Worm (Caenorhabditis elegans) whole organism, young adult: ENCODE results near the gene hira-1.

Experiments
- B0019.2 ChIP-seq: fragments of 200-800 bp; sonication (Bioruptor generic); conservative IDR thresholded peaks from 2 replicates; pipeline ENCODE4 v1.3.6; 2022; ENCODE audit warnings: missing genetic modification reagents, missing genetic modification characterization, missing compliant biosample characterization
- B0261.1 ChIP-seq: sonication (generic microtip); optimal IDR thresholded peaks from 2 replicates; lab custom pipeline; 2016; ENCODE audit warnings: mild to moderate bottlenecking, missing genetic modification characterization, moderate library complexity, missing compliant biosample characterization
- C06A6.2 ChIP-seq: fragments of 200-800 bp; sonication (Bioruptor generic); conservative IDR thresholded peaks from 2 replicates; pipeline ENCODE4 v1.3.6; 2022; ENCODE audit warnings: missing genetic modification characterization, missing compliant biosample characterization
- F39B2.1 ChIP-seq: fragments of 200-800 bp; sonication (Bioruptor generic); IDR thresholded peaks from 2 replicates; pipeline ENCODE4 v1.3.6; 2022; ENCODE audit warnings: missing genetic modification reagents, missing genetic modification characterization, missing compliant biosample characterization
- F49E8.2 ChIP-seq: sonication (generic microtip); optimal IDR thresholded peaks from 3 replicates; lab custom pipeline; 2017; ENCODE audit warnings: missing genetic modification characterization, mild to moderate bottlenecking, missing compliant biosample characterization, antibody characterized with exemption, moderate library complexity; ENCODE audit not compliant: insufficient read depth
- F57A8.1 ChIP-seq: fragments of 200-800 bp; sonication (Bioruptor generic); optimal IDR thresholded peaks from 2 replicates; lab custom pipeline; 2018; ENCODE audit warnings: mild to moderate bottlenecking, missing genetic modification characterization, moderate library complexity, missing compliant biosample characterization
- F57C9.4 ChIP-seq: sonication (generic microtip); optimal IDR thresholded peaks from 2 replicates; lab custom pipeline; 2017; ENCODE audit warnings: mild to moderate bottlenecking, missing genetic modification characterization, missing compliant biosample characterization
- K11D2.4 ChIP-seq: fragments of 200-800 bp; sonication (Bioruptor generic); IDR thresholded peaks from 2 replicates; pipeline ENCODE4 v1.3.6; 2022; ENCODE audit warnings: missing genetic modification reagents, missing genetic modification characterization, missing compliant biosample characterization
- T07F8.4 ChIP-seq: sonication (generic microtip); optimal IDR thresholded peaks from 2 replicates; lab custom pipeline; 2016; ENCODE audit warnings: mild to moderate bottlenecking, missing genetic modification characterization, moderate library complexity, missing compliant biosample characterization
- Y53G8AR.9 ChIP-seq: fragments of 200-800 bp; sonication (Bioruptor generic); conservative IDR thresholded peaks from 2 replicates; pipeline ENCODE4 v1.3.6; 2022; ENCODE audit warnings: missing genetic modification reagents, missing genetic modification characterization, missing compliant biosample characterization
- Y56A3A.18 ChIP-seq: fragments of 200-800 bp; sonication (Bioruptor generic); IDR thresholded peaks from 2 replicates; pipeline ENCODE4 v1.3.6; 2022; ENCODE audit warnings: missing genetic modification reagents, missing genetic modification characterization, missing compliant biosample characterization
- Y79H2A.3 ChIP-seq: fragments of 200-800 bp; sonication (Bioruptor generic); conservative IDR thresholded peaks from 2 replicates; pipeline ENCODE4 v1.3.6; 2022; ENCODE audit warnings: missing genetic modification reagents, missing genetic modification characterization, missing compliant biosample characterization
- ama-1 ChIP-seq, 3 experiments: fragments of 150-350 bp in 1 of 3; sonication (generic microtip) in 2 of 3; optimal IDR thresholded peaks; 2 replicates each; lab custom pipeline; 2014 to 2018; ENCODE audit warnings: missing biosample characterization in 2 of 3, missing genetic modification characterization in 2 of 3, missing genetic modification reagents in 2 of 3
- attf-5 ChIP-seq: fragments of 200-800 bp; sonication (Bioruptor generic); optimal IDR thresholded peaks from 2 replicates; lab custom pipeline; 2018; ENCODE audit warnings: mild to moderate bottlenecking, missing genetic modification characterization, missing compliant biosample characterization
- cebp-1 ChIP-seq, 2 experiments: fragments of 200-800 bp in 1 of 2; sonication (Bioruptor generic) in 1 of 2; sonication (generic microtip) in 1 of 2; IDR thresholded peaks in 1 of 2; optimal IDR thresholded peaks in 1 of 2; 2 replicates each; pipeline versions ENCODE4 v1.3.6 to Lab custom; 2017 to 2022; ENCODE audit warnings: missing compliant biosample characterization in 2 of 2, missing genetic modification characterization in 2 of 2, mild to moderate bottlenecking in 1 of 2, missing genetic modification reagents in 1 of 2, moderate library complexity in 1 of 2
- cebp-2 ChIP-seq: fragments of 200-800 bp; sonication (Bioruptor generic); IDR thresholded peaks from 2 replicates; pipeline ENCODE4 v1.3.6; 2022; ENCODE audit warnings: missing genetic modification characterization, missing compliant biosample characterization
- dpl-1 ChIP-seq: fragments of 150-350 bp; optimal IDR thresholded peaks from 2 replicates; lab custom pipeline; 2014; ENCODE audit warnings: missing biosample characterization, missing genetic modification reagents, missing genetic modification characterization
- efl-1 ChIP-seq: fragments of 150-350 bp; optimal IDR thresholded peaks from 2 replicates; lab custom pipeline; 2014; ENCODE audit warnings: missing biosample characterization, missing genetic modification reagents, missing genetic modification characterization
- egrh-3 ChIP-seq: fragments of 200-800 bp; sonication (Bioruptor generic); IDR thresholded peaks from 2 replicates; pipeline ENCODE4 v1.3.6; 2022; ENCODE audit warnings: missing genetic modification reagents, missing genetic modification characterization, missing compliant biosample characterization
- him-1 ChIP-seq: sonication (generic microtip); optimal IDR thresholded peaks from 2 replicates; lab custom pipeline; 2016; ENCODE audit warnings: missing genotype, missing genetic modification reagents, missing genetic modification characterization, missing compliant biosample characterization
- hmg-20 ChIP-seq: fragments of 200-800 bp; sonication (Bioruptor generic); IDR thresholded peaks from 2 replicates; pipeline ENCODE4 v1.3.6; 2022; ENCODE audit warnings: missing genetic modification reagents, missing genetic modification characterization, missing compliant biosample characterization
- lir-1 ChIP-seq: fragments of 200-800 bp; sonication (Bioruptor generic); conservative IDR thresholded peaks from 2 replicates; pipeline ENCODE4 v1.3.6; 2022; ENCODE audit warnings: missing genetic modification reagents, missing genetic modification characterization, missing compliant biosample characterization
- lsl-1 ChIP-seq: fragments of 200-800 bp; sonication (Bioruptor generic); optimal IDR thresholded peaks from 2 replicates; lab custom pipeline; 2018; ENCODE audit warnings: mild to moderate bottlenecking, missing genetic modification characterization, moderate library complexity, missing compliant biosample characterization
- lsy-27 ChIP-seq: sonication (generic microtip); optimal IDR thresholded peaks from 2 replicates; lab custom pipeline; 2017; ENCODE audit warnings: missing genetic modification characterization, mild to moderate bottlenecking, missing compliant biosample characterization, antibody characterized with exemption, missing genotype, borderline replicate concordance; ENCODE audit not compliant: insufficient read depth
- madf-10 ChIP-seq: sonication (generic microtip); optimal IDR thresholded peaks from 2 replicates; lab custom pipeline; 2016; ENCODE audit warnings: mild to moderate bottlenecking, missing genetic modification characterization, missing compliant biosample characterization
- madf-3 ChIP-seq: fragments of 200-800 bp; sonication (Bioruptor generic); IDR thresholded peaks from 2 replicates; pipeline ENCODE4 v1.3.6; 2022; ENCODE audit warnings: missing genetic modification reagents, missing genetic modification characterization, missing compliant biosample characterization
- pbrm-1 ChIP-seq: fragments of 200-800 bp; sonication (Bioruptor generic); IDR thresholded peaks from 2 replicates; pipeline ENCODE4 v1.3.6; 2022; ENCODE audit warnings: missing genetic modification reagents, missing genetic modification characterization, missing compliant biosample characterization
- rcor-1 ChIP-seq: fragments of 200-800 bp; sonication (Bioruptor generic); IDR thresholded peaks from 2 replicates; pipeline ENCODE4 v1.3.6; 2022; ENCODE audit warnings: missing genetic modification reagents, missing genetic modification characterization, missing compliant biosample characterization
- rec-8 ChIP-seq, 2 experiments: sonication (generic microtip); optimal IDR thresholded peaks; 2 replicates each; lab custom pipeline; 2016; ENCODE audit warnings: mild to moderate bottlenecking in 2 of 2, missing genetic modification characterization in 2 of 2, missing genetic modification reagents in 2 of 2, missing genotype in 2 of 2, missing biosample characterization in 1 of 2, missing compliant biosample characterization in 1 of 2, moderate library complexity in 1 of 2
- repo-1 ChIP-seq: sonication (generic microtip); optimal IDR thresholded peaks from 2 replicates; lab custom pipeline; 2017; ENCODE audit warnings: mild to moderate bottlenecking, missing genetic modification characterization, missing compliant biosample characterization
- snpc-4 ChIP-seq, 5 experiments: fragments of 150-350 bp in 1 of 5; sonication (generic microtip) in 4 of 5; optimal IDR thresholded peaks; 2 replicates each; lab custom pipeline; 2014 to 2018; ENCODE audit warnings: missing genetic modification characterization in 5 of 5, missing biosample characterization in 3 of 5, antibody characterized with exemption in 2 of 5, mild to moderate bottlenecking in 2 of 5, missing compliant biosample characterization in 2 of 5, missing genotype in 2 of 5, moderate library complexity in 2 of 5, missing genetic modification reagents in 1 of 5
- sptf-2 ChIP-seq: fragments of 200-800 bp; sonication (Bioruptor generic); optimal IDR thresholded peaks from 2 replicates; lab custom pipeline; 2018; ENCODE audit warnings: mild to moderate bottlenecking, missing genetic modification characterization, missing compliant biosample characterization
- unc-130 ChIP-seq: sonication (generic microtip); optimal IDR thresholded peaks from 2 replicates; lab custom pipeline; 2016; ENCODE audit warnings: missing genetic modification reagents, missing genetic modification characterization, missing compliant biosample characterization
- unc-62 ChIP-seq: fragments of 150-350 bp; optimal IDR thresholded peaks from 2 replicates; lab custom pipeline; 2014; ENCODE audit warnings: missing biosample characterization, missing genetic modification reagents, missing genetic modification characterization

The hira-1 gene

DNA sequence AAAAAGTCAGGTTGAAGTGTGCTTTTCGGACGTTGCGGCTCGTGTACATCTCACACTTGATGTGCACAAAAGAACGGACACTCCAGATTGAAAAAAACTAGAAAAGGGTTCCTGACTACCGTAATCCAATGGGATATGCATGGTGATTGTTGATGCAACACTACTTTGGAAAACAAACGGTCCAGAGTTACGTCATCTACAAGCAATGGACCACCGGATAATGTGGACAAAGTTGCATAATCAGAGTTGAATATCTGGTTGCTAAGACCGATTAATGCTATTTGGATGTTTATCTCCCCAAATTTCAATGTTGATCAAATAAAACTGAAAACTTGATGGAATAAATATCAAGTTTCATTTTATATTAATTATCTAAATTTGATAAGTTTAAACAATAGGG lies 40.9 kb upstream of the hira-1 start:
- TF ChIP-seq efl-1 (GFP tag; lab: Kevin White, UChicago) (no peak), lsy-27 (no peak), repo-1 (tag; lab: Kevin White, UChicago) (no peak), cebp-2 (GFP tag; lab: Robert Waterston, UW) (no peak), madf-10 (tag; lab: Kevin White, UChicago) (no peak), rcor-1 (no peak), T07F8.4 (no peak)

DNA sequence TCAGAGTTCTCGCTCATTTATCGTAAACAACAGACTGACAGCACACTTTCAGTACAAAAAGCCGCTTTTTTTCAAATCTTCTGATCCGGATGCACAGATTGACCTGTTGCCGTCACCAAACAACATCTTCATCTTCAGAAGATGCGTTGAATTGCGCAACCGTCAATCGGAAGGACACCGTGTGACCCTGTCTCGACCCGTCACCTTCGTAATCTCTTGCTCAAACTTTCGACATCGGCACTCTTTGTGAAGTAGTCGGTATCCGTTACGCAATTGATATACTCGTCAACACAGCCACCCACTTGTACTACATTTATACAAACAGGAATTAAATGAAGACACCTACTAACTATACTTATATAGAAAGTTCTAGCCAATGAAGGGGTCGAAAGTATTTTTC lies 39.9 kb upstream of the hira-1 start:
- TF ChIP-seq unc-62 (peak; percentile 4), F39B2.1 (GFP tag; lab: Robert Waterston, UW) (no peak), K11D2.4 (GFP tag; lab: Robert Waterston, UW) (no peak)

DNA sequence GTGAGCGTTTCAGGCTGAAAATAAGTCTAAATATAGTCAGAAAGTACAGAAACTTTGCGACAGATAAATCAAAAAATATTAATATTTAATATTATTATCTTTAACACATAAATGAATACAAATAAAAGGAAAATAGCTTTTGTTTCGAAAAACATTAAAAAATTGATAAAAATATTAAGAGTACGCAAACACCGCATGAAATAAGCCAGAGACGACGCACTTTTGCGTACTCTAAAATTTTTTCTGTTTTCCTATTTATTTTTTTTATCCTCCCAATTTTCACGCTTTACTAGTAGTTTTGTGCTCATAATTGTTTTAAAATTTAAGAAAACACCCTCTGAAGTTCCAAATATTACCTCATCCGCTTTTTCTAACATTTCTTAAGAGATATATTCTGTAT lies 37.8 kb upstream of the hira-1 start, which contains the start of the genes rbm-42 and grwd-1:
Gene rbm-42, minus strand, starts transcription at position 93 of the 400 bp plus-strand sequence.
Gene grwd-1, plus strand, starts transcription at position 328 of the 400 bp plus-strand sequence.
- TF ChIP-seq attf-5 (peak; percentile 42), snpc-4 (GFP tag; optimal IDR thresholded peaks at IDR 0.05; lab: Kevin White, UChicago) (peak; percentile 58), snpc-4 (tag; optimal IDR thresholded peaks at IDR 0.05; lab: Kevin White, UChicago) (no peak), B0019.2 (no peak), pbrm-1 (GFP tag; lab: Robert Waterston, UW) (no peak)

DNA sequence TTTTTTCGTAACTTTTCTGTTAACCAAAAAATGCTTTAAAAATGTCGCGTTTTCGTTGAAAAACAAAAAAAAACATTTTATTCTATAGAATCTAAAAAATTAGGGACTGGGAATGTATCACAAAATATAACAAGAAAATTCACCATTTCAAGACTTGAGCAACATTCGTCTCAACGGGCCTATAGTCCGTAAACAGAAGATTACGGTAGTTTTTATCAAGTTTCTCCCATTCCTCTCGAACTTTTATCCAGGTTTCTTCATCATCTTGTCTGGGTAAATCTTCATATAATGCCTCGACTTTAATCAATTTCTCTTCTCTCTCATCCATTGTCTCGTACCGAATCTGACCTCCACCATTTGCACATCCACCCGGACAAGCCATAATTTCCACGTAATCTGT lies 35.5 kb upstream of the hira-1 start:
- peak; percentile 54; the same call in 1 of the 2 replicates for TF ChIP-seq Y53G8AR.9 (GFP tag; lab: Robert Waterston, UW)
- TF ChIP-seq F49E8.2 (tag; lab: Kevin White, UChicago), result peak; percentile 57
- no peak for TF ChIP-seq him-1 (tag; lab: Kevin White, UChicago)
- TF ChIP-seq Y79H2A.3 (GFP tag; lab: Robert Waterston, UW), result 0 out of 2 replicates have a peak, but pooled peaks have one; percentile 31
- 0 out of 2 replicates have a peak, but pooled peaks have one; percentile 41 for TF ChIP-seq Y56A3A.18 (GFP tag; lab: Robert Waterston, UW)
- peak; percentile 2 for TF ChIP-seq lsl-1 (GFP tag; lab: Kevin White, UChicago)
- no peak for TF ChIP-seq egrh-3 (GFP tag; lab: Robert Waterston, UW)
- no peak for TF ChIP-seq unc-130 (GFP tag; lab: Kevin White, UChicago)
- TF ChIP-seq, all 124 proteins: peak for 5

DNA sequence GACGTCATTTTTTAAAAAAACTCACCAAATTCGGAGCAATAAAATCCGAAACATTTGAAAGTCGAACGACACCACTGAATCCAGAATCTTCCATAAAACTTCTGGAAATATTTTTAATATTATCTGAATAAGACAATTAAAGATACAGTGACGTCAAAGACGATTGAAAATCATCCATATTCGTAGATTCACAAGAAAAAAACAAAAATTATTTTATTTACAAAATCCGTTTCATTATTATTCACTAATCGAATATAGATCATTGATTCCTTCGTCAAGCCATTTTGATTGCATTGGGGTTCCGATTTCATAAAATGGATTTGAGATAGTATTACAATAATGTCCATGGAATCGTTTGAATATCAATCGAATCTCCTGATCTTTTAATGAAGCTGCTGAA lies 32.2 kb upstream of the hira-1 start, which contains the start of gene oxy-4:
Gene oxy-4, minus strand, starts transcription at position 101 of the 400 bp plus-strand sequence.
- TF ChIP-seq F49E8.2 (tag; lab: Kevin White, UChicago) (no peak), rec-8 (tag; optimal IDR thresholded peaks at IDR 0.05; lab: Kevin White, UChicago) (no peak), B0261.1 (tag; lab: Kevin White, UChicago) (no peak), F39B2.1 (GFP tag; lab: Robert Waterston, UW) (no peak), F57A8.1 (GFP tag; lab: Kevin White, UChicago) (no peak), hmg-20 (no peak), F57C9.4 (tag; lab: Kevin White, UChicago) (no peak), cebp-1 (GFP tag; IDR thresholded peaks at IDR 0.05; lab: Robert Waterston, UW) (no peak), cebp-1 (tag; optimal IDR thresholded peaks at IDR 0.05; lab: Kevin White, UChicago) (no peak), sptf-2 (GFP tag; lab: Kevin White, UChicago) (no peak), attf-5 (no peak), lir-1 (GFP tag; lab: Robert Waterston, UW) (no peak), madf-3 (GFP tag; lab: Robert Waterston, UW) (no peak), K11D2.4 (GFP tag; lab: Robert Waterston, UW) (no peak), C06A6.2 (no peak), dpl-1 (GFP tag; lab: Kevin White, UChicago) (no peak), ama-1 (optimal IDR thresholded peaks at IDR 0.05; lab: Kevin White, UChicago) (no peak), ama-1 (GFP tag; optimal IDR thresholded peaks at IDR 0.05; lab: Kevin White, UChicago) (no peak)
